Worm (Caenorhabditis elegans) whole organism, L2 larva: ENCODE measurements around the gene B0391.14.

Source experiments
- C34F6.9 ChIP-seq: fragments of 150-350 bp; optimal IDR thresholded peaks from 2 replicates; lab custom pipeline; 2014; ENCODE audit warnings: missing biosample characterization, missing genetic modification characterization
- F13H6.1 ChIP-seq: sonication (generic microtip); optimal IDR thresholded peaks from 2 replicates; lab custom pipeline; 2016; ENCODE audit warnings: missing genetic modification characterization, missing compliant biosample characterization
- R02D3.7 ChIP-seq: fragments of 150-350 bp; optimal IDR thresholded peaks from 2 replicates; lab custom pipeline; 2014; ENCODE audit warnings: missing biosample characterization, missing genetic modification characterization
- Y55F3AM.14 ChIP-seq: fragments of 200-800 bp; sonication (Bioruptor generic); optimal IDR thresholded peaks from 2 replicates; lab custom pipeline; 2018; ENCODE audit warnings: mild to moderate bottlenecking, missing genetic modification characterization, missing compliant biosample characterization
- alr-1 ChIP-seq: fragments of 150-350 bp; optimal IDR thresholded peaks from 2 replicates; lab custom pipeline; 2014; ENCODE audit warnings: missing biosample characterization, missing genetic modification characterization
- aly-2 ChIP-seq: fragments of 150-350 bp; optimal IDR thresholded peaks from 2 replicates; lab custom pipeline; 2014; ENCODE audit warnings: missing biosample characterization, missing genetic modification characterization
- ama-1 ChIP-seq: fragments of 150-350 bp; optimal IDR thresholded peaks from 2 replicates; lab custom pipeline; 2018; ENCODE audit warnings: inconsistent platforms
- blmp-1 ChIP-seq: sonication (generic microtip); optimal IDR thresholded peaks from 2 replicates; lab custom pipeline; 2017; ENCODE audit warnings: missing genetic modification characterization, mild to moderate bottlenecking, missing compliant biosample characterization, antibody characterized with exemption, moderate library complexity; ENCODE audit not compliant: insufficient read depth
- ceh-16 ChIP-seq: fragments of 150-350 bp; optimal IDR thresholded peaks from 2 replicates; lab custom pipeline; 2014; ENCODE audit warnings: missing biosample characterization, missing genetic modification characterization
- ceh-82 ChIP-seq: fragments of 150-350 bp; optimal IDR thresholded peaks from 2 replicates; lab custom pipeline; 2014; ENCODE audit warnings: missing biosample characterization, missing genetic modification characterization
- crh-2 ChIP-seq: sonication (generic microtip); optimal IDR thresholded peaks from 2 replicates; lab custom pipeline; 2017; ENCODE audit warnings: missing biosample characterization, missing genetic modification characterization
- dmd-4 ChIP-seq: sonication (generic microtip); optimal IDR thresholded peaks from 2 replicates; lab custom pipeline; 2017; ENCODE audit warnings: missing biosample characterization, missing genetic modification characterization
- egl-27 ChIP-seq: sonication (generic microtip); optimal IDR thresholded peaks from 3 replicates; lab custom pipeline; 2017; ENCODE audit warnings: missing biosample characterization, missing genetic modification reagents, missing genetic modification characterization
- elt-1 ChIP-seq: fragments of 150-350 bp; optimal IDR thresholded peaks from 2 replicates; lab custom pipeline; 2014; ENCODE audit warnings: missing biosample characterization, missing genetic modification characterization
- elt-3 ChIP-seq: sonication (generic microtip); optimal IDR thresholded peaks from 2 replicates; lab custom pipeline; 2017; ENCODE audit warnings: missing biosample characterization, missing genetic modification characterization
- fos-1 ChIP-seq: fragments of 150-350 bp; optimal IDR thresholded peaks from 2 replicates; lab custom pipeline; 2014; ENCODE audit warnings: missing biosample characterization, missing genetic modification characterization
- gmeb-1 ChIP-seq: fragments of 150-350 bp; optimal IDR thresholded peaks from 2 replicates; lab custom pipeline; 2014; ENCODE audit warnings: missing biosample characterization, missing genetic modification characterization
- lin-11 ChIP-seq: fragments of 150-350 bp; sonication (generic microtip); optimal IDR thresholded peaks from 2 replicates; lab custom pipeline; 2014; ENCODE audit warnings: missing biosample characterization, missing genetic modification characterization, inconsistent platforms, mixed read lengths
- lin-13 ChIP-seq: fragments of 150-350 bp; optimal IDR thresholded peaks from 2 replicates; lab custom pipeline; 2014; ENCODE audit warnings: missing biosample characterization, missing genetic modification reagents, missing genetic modification characterization
- lin-39 ChIP-seq: fragments of 150-350 bp; optimal IDR thresholded peaks from 2 replicates; lab custom pipeline; 2014; ENCODE audit warnings: missing biosample characterization, missing genetic modification reagents, missing genetic modification characterization
- lsy-2 ChIP-seq, 2 experiments: fragments of 150-350 bp in 1 of 2; sonication (generic microtip) in 1 of 2; optimal IDR thresholded peaks; 2 replicates each; lab custom pipeline; 2014 to 2017; ENCODE audit warnings: missing biosample characterization in 2 of 2, missing genetic modification characterization in 2 of 2
- mab-5 ChIP-seq: fragments of 150-350 bp; optimal IDR thresholded peaks from 2 replicates; lab custom pipeline; 2014; ENCODE audit warnings: missing biosample characterization, missing genetic modification characterization
- mbf-1 ChIP-seq: sonication (generic microtip); optimal IDR thresholded peaks from 2 replicates; lab custom pipeline; 2017; ENCODE audit warnings: missing biosample characterization, missing genetic modification characterization
- mdl-1 ChIP-seq, 2 experiments: fragments of 150-350 bp in 1 of 2; sonication (generic microtip) in 1 of 2; optimal IDR thresholded peaks; 2 replicates each; lab custom pipeline; 2017; ENCODE audit warnings: missing biosample characterization in 2 of 2, missing genetic modification characterization in 2 of 2
- nhr-10 ChIP-seq: sonication (generic microtip); optimal IDR thresholded peaks from 2 replicates; lab custom pipeline; 2017; ENCODE audit warnings: missing biosample characterization, missing genetic modification characterization
- nhr-11 ChIP-seq: fragments of 150-350 bp; optimal IDR thresholded peaks from 2 replicates; lab custom pipeline; 2014; ENCODE audit warnings: missing biosample characterization, missing genetic modification characterization
- nhr-12 ChIP-seq: fragments of 150-350 bp; optimal IDR thresholded peaks from 2 replicates; lab custom pipeline; 2014; ENCODE audit warnings: missing biosample characterization, missing genetic modification characterization
- nhr-129 ChIP-seq: fragments of 150-350 bp; optimal IDR thresholded peaks from 2 replicates; lab custom pipeline; 2014; ENCODE audit warnings: missing biosample characterization, missing genetic modification characterization
- nhr-23 ChIP-seq: fragments of 150-350 bp; optimal IDR thresholded peaks from 2 replicates; lab custom pipeline; 2014; ENCODE audit warnings: missing biosample characterization, missing genetic modification reagents, missing genetic modification characterization
- nhr-237 ChIP-seq: fragments of 150-350 bp; optimal IDR thresholded peaks from 2 replicates; lab custom pipeline; 2014; ENCODE audit warnings: missing biosample characterization, missing genetic modification characterization
- nhr-25 ChIP-seq: fragments of 150-350 bp; sonication (generic microtip); optimal IDR thresholded peaks from 3 replicates; lab custom pipeline; 2014; ENCODE audit warnings: missing biosample characterization, missing genetic modification characterization
- nhr-6 ChIP-seq: fragments of 150-350 bp; optimal IDR thresholded peaks from 2 replicates; lab custom pipeline; 2014; ENCODE audit warnings: missing biosample characterization, missing genetic modification characterization
- nhr-77 ChIP-seq: fragments of 150-350 bp; optimal IDR thresholded peaks from 2 replicates; lab custom pipeline; 2014; ENCODE audit warnings: missing biosample characterization, missing genetic modification characterization
- peb-1 ChIP-seq: fragments of 150-350 bp; optimal IDR thresholded peaks from 2 replicates; lab custom pipeline; 2014; ENCODE audit warnings: missing biosample characterization, missing genetic modification characterization
- skn-1 ChIP-seq: sonication (generic microtip); optimal IDR thresholded peaks from 2 replicates; lab custom pipeline; 2017; ENCODE audit warnings: missing biosample characterization, missing genetic modification characterization
- sma-3 ChIP-seq: sonication (generic microtip); optimal IDR thresholded peaks from 2 replicates; lab custom pipeline; 2016; ENCODE audit warnings: missing genetic modification reagents, missing genetic modification characterization, missing compliant biosample characterization
- sma-9 ChIP-seq, 2 experiments: fragments of 150-350 bp in 1 of 2; sonication (generic microtip) in 1 of 2; optimal IDR thresholded peaks; 2 replicates each; lab custom pipeline; 2014 to 2016; ENCODE audit warnings: missing genetic modification characterization in 2 of 2, mild to moderate bottlenecking in 1 of 2, missing biosample characterization in 1 of 2, missing compliant biosample characterization in 1 of 2, missing genetic modification reagents in 1 of 2, moderate library complexity in 1 of 2
- snpc-4 ChIP-seq: fragments of 150-350 bp; optimal IDR thresholded peaks from 2 replicates; lab custom pipeline; 2014; ENCODE audit warnings: missing biosample characterization, missing genetic modification characterization
- unc-55 ChIP-seq: fragments of 150-350 bp; sonication (generic microtip); optimal IDR thresholded peaks from 3 replicates; lab custom pipeline; 2014; ENCODE audit warnings: missing biosample characterization, missing genetic modification reagents, missing genetic modification characterization
- unc-62 ChIP-seq: fragments of 150-350 bp; optimal IDR thresholded peaks from 2 replicates; lab custom pipeline; 2014; ENCODE audit warnings: missing biosample characterization, missing genetic modification reagents, missing genetic modification characterization
- zag-1 ChIP-seq: fragments of 150-350 bp; optimal IDR thresholded peaks from 2 replicates; lab custom pipeline; 2014; ENCODE audit warnings: missing biosample characterization, missing genetic modification characterization
- ztf-1 ChIP-seq: fragments of 200-800 bp; sonication (Bioruptor generic); conservative IDR thresholded peaks from 2 replicates; pipeline ENCODE4 v1.3.6; 2022; ENCODE audit warnings: missing genetic modification characterization, missing compliant biosample characterization
- ztf-4 ChIP-seq: fragments of 150-350 bp; optimal IDR thresholded peaks from 2 replicates; lab custom pipeline; 2014; ENCODE audit warnings: missing biosample characterization, missing genetic modification characterization

Gene B0391.14

ce11 chrV:15575305-15575704, 24.4 kb downstream of the B0391.14 start, which contains the start of gene mdt-28:
Gene mdt-28 (minus strand): TSS chrV:15575405.
- TF ChIP-seq nhr-25 (no peak), nhr-237 (tag; lab: Kevin White, UChicago) (no peak), nhr-6 (no peak), dmd-4 (tag; lab: Kevin White, UChicago) (no peak), lin-11 (tag; lab: Kevin White, UChicago) (no peak), sma-3 (no peak), snpc-4 (tag; lab: Kevin White, UChicago) (no peak), elt-3 (tag; lab: Kevin White, UChicago) (no peak), C34F6.9 (no peak), ztf-1 (GFP tag; lab: Robert Waterston, UW) (no peak), ceh-82 (tag; lab: Kevin White, UChicago) (no peak), zag-1 (tag; lab: Kevin White, UChicago) (no peak), ceh-16 (tag; lab: Kevin White, UChicago) (no peak), elt-1 (tag; lab: Kevin White, UChicago) (no peak), nhr-12 (tag; lab: Kevin White, UChicago) (no peak), sma-9 (GFP tag; optimal IDR thresholded peaks at IDR 0.05; lab: Kevin White, UChicago) (no peak), sma-9 (tag; optimal IDR thresholded peaks at IDR 0.05; lab: Kevin White, UChicago) (no peak), egl-27 (no peak), nhr-10 (tag; lab: Kevin White, UChicago) (no peak), nhr-23 (tag; lab: Kevin White, UChicago) (no peak), fos-1 (tag; lab: Kevin White, UChicago) (no peak)

DNA sequence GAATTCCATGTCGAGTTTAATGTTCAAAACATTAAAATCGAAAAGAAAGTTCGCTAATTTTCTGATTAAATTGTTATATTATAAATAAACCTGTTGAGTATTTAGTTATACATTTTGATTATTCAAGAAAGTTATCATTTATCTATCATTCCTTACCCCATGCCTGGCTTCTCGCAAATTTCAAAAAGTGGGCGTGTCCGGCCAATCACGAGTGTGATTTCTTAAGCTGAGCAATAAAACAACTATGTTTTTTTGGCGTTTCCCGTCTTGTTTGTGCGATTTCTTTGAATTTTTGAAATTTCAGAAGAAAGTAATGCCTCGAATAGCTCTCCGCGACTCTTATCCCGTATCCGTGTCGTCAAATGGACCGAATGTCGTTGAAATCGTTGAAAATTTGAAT, 27.0 kb downstream of the B0391.14 start, which contains the start of gene fbxa-94:
fbxa-94 (plus strand) TSS at position 301 of the 400 bp plus-strand sequence.
- TF ChIP-seq unc-55 (GFP tag; lab: Kevin White, UChicago) = no peak
- no peak for TF ChIP-seq sma-9 (GFP tag; optimal IDR thresholded peaks at IDR 0.05; lab: Kevin White, UChicago)
- TF ChIP-seq sma-9 (tag; optimal IDR thresholded peaks at IDR 0.05; lab: Kevin White, UChicago) = no peak
- TF ChIP-seq elt-1 (tag; lab: Kevin White, UChicago) = no peak
- TF ChIP-seq alr-1 (tag; lab: Kevin White, UChicago) = no peak
- TF ChIP-seq lin-13 = no peak
- no peak for TF ChIP-seq nhr-12 (tag; lab: Kevin White, UChicago)
- TF ChIP-seq crh-2 (tag; lab: Kevin White, UChicago) = no peak
- TF ChIP-seq mdl-1 (tag; optimal IDR thresholded peaks at IDR 0.05; lab: Kevin White, UChicago) = no peak
- no peak for TF ChIP-seq nhr-6
- no peak for TF ChIP-seq mab-5 (tag; lab: Kevin White, UChicago)
- TF ChIP-seq mbf-1 (tag; lab: Kevin White, UChicago) = no peak
- no peak for TF ChIP-seq aly-2 (tag; lab: Kevin White, UChicago)
- no peak for TF ChIP-seq lin-39 (tag; lab: Kevin White, UChicago)
- TF ChIP-seq lin-11 (tag; lab: Kevin White, UChicago) = no peak
- TF ChIP-seq dmd-4 (tag; lab: Kevin White, UChicago) = no peak
- no peak for TF ChIP-seq ceh-82 (tag; lab: Kevin White, UChicago)

- TF ChIP-seq ztf-4 (no peak), blmp-1 (tag; lab: Kevin White, UChicago) (no peak)
Measured at ce11 chrV:15571006-15571526, 28.6 kb downstream of the B0391.14 start, which contains the start of gene fbxa-95. Gene fbxa-95 (plus strand): TSS chrV:15571476.

- TF ChIP-seq lin-39 (tag; lab: Kevin White, UChicago) (no peak), Y55F3AM.14 (no peak), nhr-77 (tag; lab: Kevin White, UChicago) (no peak), aly-2 (tag; lab: Kevin White, UChicago) (no peak), nhr-25 (peak; percentile 40), ztf-1 (GFP tag; lab: Robert Waterston, UW) (no peak), skn-1 (tag; lab: Kevin White, UChicago) (no peak), alr-1 (tag; lab: Kevin White, UChicago) (no peak), R02D3.7 (tag; lab: Kevin White, UChicago) (peak; percentile 84), ztf-4 (no peak), lin-11 (tag; lab: Kevin White, UChicago) (no peak), ama-1 (lab: Kevin White, UChicago) (peak; percentile 95), nhr-6 (peak; percentile 36), nhr-237 (tag; lab: Kevin White, UChicago) (no peak), gmeb-1 (peak; percentile 93), elt-3 (tag; lab: Kevin White, UChicago) (no peak), nhr-129 (tag; lab: Kevin White, UChicago) (peak; percentile 77), F13H6.1 (peak; percentile 37), mdl-1 (tag; optimal IDR thresholded peaks at IDR 0.05; lab: Kevin White, UChicago) (no peak), unc-55 (GFP tag; lab: Kevin White, UChicago) (peak; percentile 88), peb-1 (tag; lab: Kevin White, UChicago) (no peak), nhr-11 (no peak), elt-1 (tag; lab: Kevin White, UChicago) (no peak), unc-62 (GFP tag; lab: Kevin White, UChicago) (no peak), dmd-4 (tag; lab: Kevin White, UChicago) (no peak), lsy-2 (tag; optimal IDR thresholded peaks at IDR 0.05; lab: Kevin White, UChicago) (peak in 1 of 2 experiments; percentile 80), ceh-16 (tag; lab: Kevin White, UChicago) (peak; percentile 25), lin-13 (peak; percentile 26)
Measured at ce11 chrV:15569702-15570430, 29.8 kb downstream of the B0391.14 start, which contains the start of gene lsm-5. Gene lsm-5 (plus strand): TSS chrV:15570380.
